Worm (Caenorhabditis elegans) whole organism, late embryonic: ENCODE data around the gene best-21.

Source experiments
- C08G9.2 ChIP-seq: sonication (generic microtip); optimal IDR thresholded peaks from 2 replicates; lab custom pipeline; 2016; ENCODE audit warnings: mild to moderate bottlenecking, missing genetic modification characterization, moderate library complexity, missing compliant biosample characterization
- Y22D7AL.16 ChIP-seq: sonication (generic microtip); optimal IDR thresholded peaks from 2 replicates; lab custom pipeline; 2016; ENCODE audit warnings: missing genetic modification characterization, missing compliant biosample characterization
- ama-1 ChIP-seq: fragments of 150-350 bp; optimal IDR thresholded peaks from 2 replicates; lab custom pipeline; 2014
- ceh-14 ChIP-seq: sonication (generic microtip); optimal IDR thresholded peaks from 2 replicates; lab custom pipeline; 2016; ENCODE audit warnings: missing genotype, missing genetic modification characterization, missing compliant biosample characterization
- ceh-19 ChIP-seq: fragments of 200-800 bp; sonication (Bioruptor generic); optimal IDR thresholded peaks from 2 replicates; lab custom pipeline; 2018; ENCODE audit warnings: mild to moderate bottlenecking, missing genetic modification characterization, missing compliant biosample characterization
- ceh-30 ChIP-seq: fragments of 150-350 bp; optimal IDR thresholded peaks from 2 replicates; lab custom pipeline; 2014; ENCODE audit warnings: missing biosample characterization, missing genetic modification characterization
- elt-4 ChIP-seq: sonication (generic microtip); optimal IDR thresholded peaks from 2 replicates; lab custom pipeline; 2016; ENCODE audit warnings: missing genetic modification characterization, missing compliant biosample characterization
- hlh-15 ChIP-seq: sonication (generic microtip); optimal IDR thresholded peaks from 2 replicates; lab custom pipeline; 2016; ENCODE audit warnings: missing genetic modification characterization, missing compliant biosample characterization
- nhr-11 ChIP-seq: fragments of 150-350 bp; optimal IDR thresholded peaks from 2 replicates; lab custom pipeline; 2014; ENCODE audit warnings: missing biosample characterization, missing genetic modification characterization
- pag-3 ChIP-seq: sonication (generic microtip); optimal IDR thresholded peaks from 2 replicates; lab custom pipeline; 2016; ENCODE audit warnings: missing compliant biosample characterization, missing genetic modification characterization, borderline replicate concordance
- ref-2 ChIP-seq: sonication (generic microtip); optimal IDR thresholded peaks from 2 replicates; lab custom pipeline; 2016; ENCODE audit warnings: missing genetic modification characterization, missing compliant biosample characterization
- sdc-2 ChIP-seq: sonication (generic microtip); optimal IDR thresholded peaks from 2 replicates; lab custom pipeline; 2016; ENCODE audit warnings: missing genotype, missing genetic modification characterization, missing compliant biosample characterization
- tbx-2 ChIP-seq: sonication (generic microtip); optimal IDR thresholded peaks from 2 replicates; lab custom pipeline; 2016; ENCODE audit warnings: missing genetic modification characterization, missing compliant biosample characterization
- unc-86 ChIP-seq: sonication (generic microtip); optimal IDR thresholded peaks from 2 replicates; lab custom pipeline; 2016; ENCODE audit warnings: missing genetic modification characterization, missing compliant biosample characterization

- no peak for TF ChIP-seq tbx-2 (tag; lab: Kevin White, UChicago)
- TF ChIP-seq pag-3 (tag; lab: Kevin White, UChicago), result no peak
- TF ChIP-seq ama-1, result no peak
- no peak for TF ChIP-seq ceh-30 (tag; lab: Kevin White, UChicago)
- no peak for TF ChIP-seq ceh-19 (GFP tag; lab: Kevin White, UChicago)
- no peak for TF ChIP-seq sdc-2 (tag; lab: Kevin White, UChicago)
- TF ChIP-seq unc-86 (tag; lab: Kevin White, UChicago), result no peak
- no peak for TF ChIP-seq nhr-11 (tag; lab: Kevin White, UChicago)
- TF ChIP-seq elt-4 (tag; lab: Kevin White, UChicago), result no peak
- TF ChIP-seq Y22D7AL.16 (tag; lab: Kevin White, UChicago), result no peak
- no peak for TF ChIP-seq hlh-15 (tag; lab: Kevin White, UChicago)
- no peak for TF ChIP-seq C08G9.2 (tag; lab: Kevin White, UChicago)
- no peak for TF ChIP-seq ref-2 (tag; lab: Kevin White, UChicago)
- no peak for TF ChIP-seq ceh-14 (tag; lab: Kevin White, UChicago)
Observed at ce11 chrIV:15315502-15315901, 13.3 kb downstream of the best-21 start.
